Worm (Caenorhabditis elegans): ENCODE results near the gene F22F7.11.

DNA sequence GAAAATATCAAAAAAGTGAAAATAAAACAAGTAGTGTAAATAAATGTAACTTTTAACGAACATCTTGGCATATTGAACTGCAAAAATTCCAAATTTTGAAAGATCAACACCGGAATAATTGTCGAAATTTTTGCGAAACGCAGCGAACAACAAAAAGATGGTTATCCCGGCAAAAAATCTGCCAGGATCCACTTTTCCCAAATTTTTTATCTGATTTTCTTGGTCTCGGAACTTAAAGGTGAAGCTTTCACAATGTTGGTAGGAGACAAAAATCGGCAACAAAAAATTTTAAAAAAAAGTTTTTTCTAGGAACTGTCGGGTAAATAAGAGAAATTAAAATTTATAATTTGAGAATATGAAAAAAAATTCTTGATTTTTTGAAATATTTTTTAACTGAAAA lies 1.1 kb upstream of the F22F7.11 start, which contains the start of gene bgnt-1.2:
- TF ChIP-seq skn-1 (tag; optimal IDR thresholded peaks at IDR 0.05) (no peak), fos-1 (tag; optimal IDR thresholded peaks at IDR 0.05) (no peak), fkh-10 (GFP tag; optimal IDR thresholded peaks at IDR 0.05) (no peak), lin-15B (tag; optimal IDR thresholded peaks at IDR 0.05) (no peak)

All from whole organism, L3 larva.